Fruit fly (Drosophila melanogaster): Measurements from ENCODE around the gene CG15202.

The CG15202 gene

dm6 chrX:11146598-11147176, 4.3 kb downstream of the CG15202 start (continued):
- TF ChIP-seq HLH3B (GFP tag; IDR thresholded peaks at IDR 0.05) = no peak
- peak; percentile 64 for TF ChIP-seq CG15479 (GFP tag; optimal IDR thresholded peaks at IDR 0.05)
- no peak for TF ChIP-seq CG1024 (GFP tag; IDR thresholded peaks at IDR 0.05)
- no peak for TF ChIP-seq CG31388 (GFP tag; optimal IDR thresholded peaks at IDR 0.05)
- peak; percentile 47; the same call in 1 of the 3 replicates for TF ChIP-seq dysf (GFP tag; IDR thresholded peaks at IDR 0.05)
- TF ChIP-seq sens-2 (GFP tag; IDR thresholded peaks at IDR 0.05) = peak; percentile 13; the same call in 1 of the 2 replicates
- TF ChIP-seq CG4730 (GFP tag; IDR thresholded peaks at IDR 0.05) = 0 out of 2 replicates have a peak, but pooled peaks have one; percentile 5
- peak; percentile 4 for TF ChIP-seq gro (GFP tag; optimal IDR thresholded peaks at IDR 0.05)
- no peak for TF ChIP-seq CG8944 (GFP tag; optimal IDR thresholded peaks at IDR 0.05)
- peak; percentile 36 for TF ChIP-seq CG13424 (tag; optimal IDR thresholded peaks at IDR 0.05)
- no peak for TF ChIP-seq Fer2 (tag; optimal IDR thresholded peaks at IDR 0.05)
- TF ChIP-seq CG17359 (tag; optimal IDR thresholded peaks at IDR 0.05) = peak; percentile 26
- TF ChIP-seq pb (GFP tag; optimal IDR thresholded peaks at IDR 0.05) = peak; percentile 3
- TF ChIP-seq lilli (GFP tag; optimal IDR thresholded peaks at IDR 0.05) = peak; percentile 4
- TF ChIP-seq CG30403 (GFP tag; optimal IDR thresholded peaks at IDR 0.05) = peak; percentile 17
- peak; percentile 34 for TF ChIP-seq Fer1 (GFP tag; optimal IDR thresholded peaks at IDR 0.05)
- TF ChIP-seq cg (GFP tag; optimal IDR thresholded peaks at IDR 0.05) = no peak
- no peak for TF ChIP-seq Dfd (GFP tag; optimal IDR thresholded peaks at IDR 0.05)
- no peak for TF ChIP-seq CG1792 (GFP tag; optimal IDR thresholded peaks at IDR 0.05)
- TF ChIP-seq Hey (tag; optimal IDR thresholded peaks at IDR 0.05) = no peak
- peak; percentile 22 for TF ChIP-seq CG18262 (tag; optimal IDR thresholded peaks at IDR 0.05)
- TF ChIP-seq CG9727 (GFP tag; optimal IDR thresholded peaks at IDR 0.05) = peak; percentile 49
- no peak for TF ChIP-seq tup (GFP tag; optimal IDR thresholded peaks at IDR 0.05)
- TF ChIP-seq CG10366 (GFP tag; IDR thresholded peaks at IDR 0.05) = peak; percentile 36; the same call in 1 of the 2 replicates
- TF ChIP-seq h (optimal IDR thresholded peaks at IDR 0.05) = no peak
- no peak for TF ChIP-seq CG2202 (tag; optimal IDR thresholded peaks at IDR 0.05)
- TF ChIP-seq CG15696 (tag; optimal IDR thresholded peaks at IDR 0.05) = peak; percentile 46
- no peak for TF ChIP-seq CG2116 (GFP tag; optimal IDR thresholded peaks at IDR 0.05)
- TF ChIP-seq CG2678 (tag; optimal IDR thresholded peaks at IDR 0.05) = peak; percentile 54
- no peak for TF ChIP-seq CG7963 (GFP tag; IDR thresholded peaks at IDR 0.05; ENCODE audit: partially characterized antibody)
- TF ChIP-seq CG6791 (GFP tag; IDR thresholded peaks at IDR 0.05; ENCODE audit: partially characterized antibody) = no peak
- TF ChIP-seq CG17186 (GFP tag; optimal IDR thresholded peaks at IDR 0.05) = no peak
- no peak for TF ChIP-seq schlank (tag; optimal IDR thresholded peaks at IDR 0.05)
- TF ChIP-seq rib (GFP tag; IDR thresholded peaks at IDR 0.05) = no peak
- no peak for TF ChIP-seq CG8281 (tag; optimal IDR thresholded peaks at IDR 0.05)
- TF ChIP-seq ken (GFP tag; IDR thresholded peaks at IDR 0.05) = 0 out of 3 replicates have a peak, but pooled peaks have one; percentile 8
- no peak for TF ChIP-seq tgo (GFP tag; IDR thresholded peaks at IDR 0.05)
- TF ChIP-seq tll (GFP tag; optimal IDR thresholded peaks at IDR 0.05) = peak in 1 of 2 experiments; percentile 18
- TF ChIP-seq nom (GFP tag; optimal IDR thresholded peaks at IDR 0.05) = peak; percentile 30
- no peak for TF ChIP-seq CG17802 (tag; optimal IDR thresholded peaks at IDR 0.05)
- TF ChIP-seq fd96Cb (tag; optimal IDR thresholded peaks at IDR 0.05) = peak; percentile 13
- no peak for TF ChIP-seq Dref (GFP tag; IDR thresholded peaks at IDR 0.05)
- no peak for TF ChIP-seq CG12219 (GFP tag; optimal IDR thresholded peaks at IDR 0.05)
- TF ChIP-seq CG17829 (tag; optimal IDR thresholded peaks at IDR 0.05) = peak; percentile 29
- TF ChIP-seq CG6689 (GFP tag; IDR thresholded peaks at IDR 0.05) = no peak
- peak; percentile 68; the same call in 2 of the 3 replicates for TF ChIP-seq ci (GFP tag; IDR thresholded peaks at IDR 0.05)
- no peak for TF ChIP-seq ato (GFP tag; IDR thresholded peaks at IDR 0.05; ENCODE audit: partially characterized antibody)
- TF ChIP-seq CG14441 (GFP tag; IDR thresholded peaks at IDR 0.05) = peak; percentile 23; the same call in 1 of the 2 replicates
- TF ChIP-seq CG11456 (GFP tag; IDR thresholded peaks at IDR 0.05) = 0 out of 3 replicates have a peak, but pooled peaks have one; percentile 37
- no peak for TF ChIP-seq MESR4 (GFP tag; optimal IDR thresholded peaks at IDR 0.05)

All from whole organism, embryonic.